Worm (Caenorhabditis elegans): Measurements from ENCODE around the gene C07B5.6.

- TF ChIP-seq nhr-25 (tag; optimal IDR thresholded peaks at IDR 0.05) = no peak
- TF ChIP-seq elt-3 (tag; optimal IDR thresholded peaks at IDR 0.05) = no peak
- no peak for TF ChIP-seq C34F6.9 (tag; optimal IDR thresholded peaks at IDR 0.05)
- TF ChIP-seq ceh-82 (tag; optimal IDR thresholded peaks at IDR 0.05) = no peak
- TF ChIP-seq ama-1 (optimal IDR thresholded peaks at IDR 0.05) = no peak
- TF ChIP-seq mab-5 (tag; optimal IDR thresholded peaks at IDR 0.05) = no peak
- TF ChIP-seq fos-1 (tag; optimal IDR thresholded peaks at IDR 0.05) = no peak
- TF ChIP-seq unc-62 (GFP tag; optimal IDR thresholded peaks at IDR 0.05) = no peak
These were observed 47.6 kb downstream of the C07B5.6 start, which contains the start of gene F49E2.2 for ce11 chrX:9566429-9566828.
